Worm (Caenorhabditis elegans): Measurements from ENCODE around the gene F48G7.8.

- no peak for TF ChIP-seq flt-1 (GFP tag; IDR thresholded peaks at IDR 0.05)
- TF ChIP-seq med-1 (GFP tag; optimal IDR thresholded peaks at IDR 0.05; ENCODE audit: insufficient read depth), result no peak
- no peak for TF ChIP-seq cog-1 (tag; optimal IDR thresholded peaks at IDR 0.05)
- TF ChIP-seq ztf-29 (GFP tag; IDR thresholded peaks at IDR 0.05), result no peak
- TF ChIP-seq ztf-23 (GFP tag; IDR thresholded peaks at IDR 0.05), result no peak
- no peak for TF ChIP-seq T22C8.4 (GFP tag; IDR thresholded peaks at IDR 0.05)
- TF ChIP-seq ref-1 (GFP tag; conservative IDR thresholded peaks at IDR 0.05), result no peak
Measured at ce11 chrV:622902-623301, 4.6 kb downstream of the F48G7.8 start, which contains the start of gene F48G7.5.
